Fruit fly (Drosophila melanogaster) whole organism, embryonic: ENCODE data around the gene CG42553.

Experiments used
- ATbp ChIP-seq: fragments of 200-800 bp; sonication (Bioruptor generic); optimal IDR thresholded peaks from 2 replicates; lab custom pipeline; 2017; ENCODE audit warnings: missing biosample characterization, mild to moderate bottlenecking, missing genetic modification characterization, missing genetic modification reagents
- Awh ChIP-seq: fragments of 200-800 bp; sonication (Bioruptor generic); IDR thresholded peaks from 2 replicates; pipeline ENCODE4, ENCODE4 v1.3.6; 2022; ENCODE audit warnings: missing biosample characterization, missing genetic modification characterization
- CG10274 ChIP-seq: fragments of 200-800 bp; sonication (Bioruptor generic); optimal IDR thresholded peaks from 3 replicates; lab custom pipeline; 2017; ENCODE audit warnings: missing biosample characterization, mild to moderate bottlenecking, missing genetic modification characterization
- CG12104 ChIP-seq: fragments of 200-800 bp; sonication (Bioruptor generic); optimal IDR thresholded peaks from 3 replicates; lab custom pipeline; 2016; ENCODE audit warnings: missing biosample characterization, missing genetic modification characterization
- CG13624 ChIP-seq: fragments of 200-800 bp; sonication (Bioruptor generic); optimal IDR thresholded peaks from 2 replicates; lab custom pipeline; 2016; ENCODE audit warnings: missing biosample characterization, missing genetic modification characterization
- CG15514 ChIP-seq: fragments of 200-800 bp; sonication (Bioruptor generic); optimal IDR thresholded peaks from 3 replicates; lab custom pipeline; 2017; ENCODE audit warnings: missing biosample characterization, missing genetic modification characterization, mild to moderate bottlenecking, moderate library complexity, missing genetic modification reagents
- CG17186 ChIP-seq: fragments of 200-800 bp; sonication (Bioruptor generic); optimal IDR thresholded peaks from 3 replicates; lab custom pipeline; 2017; ENCODE audit warnings: missing biosample characterization, missing genetic modification reagents, missing genetic modification characterization
- CG31388 ChIP-seq: fragments of 200-800 bp; sonication (Bioruptor generic); optimal IDR thresholded peaks from 2 replicates; lab custom pipeline; 2016; ENCODE audit warnings: missing biosample characterization, missing genetic modification characterization
- CG32772 ChIP-seq: fragments of 200-800 bp; sonication (Bioruptor generic); IDR thresholded peaks from 2 replicates; pipeline ENCODE4 v1.3.6; 2022; ENCODE audit warnings: missing biosample characterization, missing genetic modification characterization
- CG33557 ChIP-seq: fragments of 200-800 bp; sonication (Bioruptor generic); optimal IDR thresholded peaks from 2 replicates; lab custom pipeline; 2019; ENCODE audit warnings: missing biosample characterization, mild to moderate bottlenecking, missing genetic modification characterization, moderate library complexity
- CG3847 ChIP-seq: fragments of 200-800 bp; sonication (Bioruptor generic); IDR thresholded peaks from 2 replicates; pipeline ENCODE4 v1.3.6; 2022; ENCODE audit warnings: missing biosample characterization, missing genetic modification characterization
- CG4404 ChIP-seq: fragments of 200-800 bp; sonication (Bioruptor generic); IDR thresholded peaks from 2 replicates; pipeline ENCODE4 v1.3.6; 2022; ENCODE audit warnings: missing biosample characterization, missing genetic modification characterization
- CG4707 ChIP-seq: fragments of 200-800 bp; sonication (Bioruptor generic); optimal IDR thresholded peaks from 2 replicates; lab custom pipeline; 2018; ENCODE audit warnings: missing biosample characterization, mild to moderate bottlenecking, missing genetic modification characterization, moderate library complexity
- CoRest ChIP-seq: fragments of 200-800 bp; sonication (Bioruptor generic); optimal IDR thresholded peaks from 3 replicates; lab custom pipeline; 2018; ENCODE audit warnings: missing biosample characterization, mild to moderate bottlenecking, missing genetic modification characterization, moderate library complexity
- Deaf1 ChIP-seq: fragments of 200-800 bp; optimal IDR thresholded peaks from 3 replicates; lab custom pipeline; 2019; ENCODE audit warnings: missing biosample characterization, mild to moderate bottlenecking, missing genetic modification characterization, moderate library complexity
- Dll ChIP-seq: fragments of 200-800 bp; sonication (Bioruptor generic); IDR thresholded peaks from 4 replicates; pipeline ENCODE4 v1.3.6; 2022; ENCODE audit warnings: missing biosample characterization, missing genetic modification characterization; ENCODE audit not compliant: partially characterized antibody
- HLH3B ChIP-seq: fragments of 200-800 bp; sonication (Bioruptor generic); IDR thresholded peaks from 2 replicates; pipeline ENCODE4 v1.3.6; 2022; ENCODE audit warnings: missing biosample characterization, missing genetic modification characterization
- Jarid2 ChIP-seq: fragments of 200-800 bp; sonication (Bioruptor generic); optimal IDR thresholded peaks from 3 replicates; lab custom pipeline; 2017; ENCODE audit warnings: mild to moderate bottlenecking, missing biosample characterization, missing genetic modification reagents, missing genetic modification characterization
- Nf-YC ChIP-seq: fragments of 200-800 bp; optimal IDR thresholded peaks from 3 replicates; lab custom pipeline; 2019; ENCODE audit warnings: missing biosample characterization, mild to moderate bottlenecking, missing genetic modification characterization, moderate library complexity
- PHDP ChIP-seq: fragments of 200-800 bp; sonication (Bioruptor generic); optimal IDR thresholded peaks from 3 replicates; lab custom pipeline; 2018; ENCODE audit warnings: missing biosample characterization, mild to moderate bottlenecking, missing genetic modification characterization, moderate library complexity
- Ssrp ChIP-seq: fragments of 200-800 bp; sonication (Bioruptor generic); optimal IDR thresholded peaks from 2 replicates; lab custom pipeline; 2018; ENCODE audit warnings: missing biosample characterization, mild to moderate bottlenecking, missing genetic modification characterization, moderate library complexity
- Vsx1 ChIP-seq: fragments of 200-800 bp; sonication (Bioruptor generic); optimal IDR thresholded peaks from 2 replicates; lab custom pipeline; 2017; ENCODE audit warnings: missing biosample characterization, mild to moderate bottlenecking, missing genetic modification characterization, missing genetic modification reagents
- ato ChIP-seq: fragments of 200-800 bp; sonication (Bioruptor generic); IDR thresholded peaks from 2 replicates; pipeline ENCODE4 v1.3.6; 2022; ENCODE audit warnings: missing biosample characterization, missing genetic modification characterization; ENCODE audit not compliant: partially characterized antibody
- bigmax ChIP-seq: fragments of 200-800 bp; sonication (Bioruptor generic); optimal IDR thresholded peaks from 2 replicates; lab custom pipeline; 2018; ENCODE audit warnings: missing biosample characterization, mild to moderate bottlenecking, missing genetic modification characterization
- br ChIP-seq: fragments of >200 bp; optimal IDR thresholded peaks from 2 replicates; lab custom pipeline; 2017
- dan ChIP-seq: fragments of 200-800 bp; sonication (Bioruptor generic); IDR thresholded peaks from 2 replicates; pipeline ENCODE4 v1.3.6; 2022; ENCODE audit warnings: missing biosample characterization, missing genetic modification characterization
- dm ChIP-seq: fragments of 200-800 bp; sonication (Bioruptor generic); optimal IDR thresholded peaks from 3 replicates; lab custom pipeline; 2016; ENCODE audit warnings: missing biosample characterization, missing genetic modification characterization
- dysf ChIP-seq: fragments of 200-800 bp; sonication (Bioruptor generic); IDR thresholded peaks from 3 replicates; pipeline ENCODE4 v1.3.6; 2022; ENCODE audit warnings: missing biosample characterization, missing genetic modification characterization
- fd64A ChIP-seq: fragments of 200-800 bp; sonication (Bioruptor generic); optimal IDR thresholded peaks from 3 replicates; lab custom pipeline; 2018; ENCODE audit warnings: missing biosample characterization, mild to moderate bottlenecking, missing genetic modification characterization
- fru ChIP-seq: fragments of >200 bp; optimal IDR thresholded peaks from 2 replicates; lab custom pipeline; 2017
- gfzf ChIP-seq: fragments of 200-800 bp; sonication (Bioruptor generic); optimal IDR thresholded peaks from 2 replicates; lab custom pipeline; 2016; ENCODE audit warnings: missing biosample characterization, mild to moderate bottlenecking, missing genetic modification characterization, moderate library complexity
- grau ChIP-seq: fragments of 200-800 bp; optimal IDR thresholded peaks from 3 replicates; lab custom pipeline; 2019; ENCODE audit warnings: missing biosample characterization, mild to moderate bottlenecking, missing genetic modification characterization, moderate library complexity
- gsb ChIP-seq: fragments of 200-800 bp; sonication (Bioruptor generic); IDR thresholded peaks from 2 replicates; pipeline ENCODE4 v1.3.6; 2022; ENCODE audit warnings: missing biosample characterization, missing genetic modification characterization
- ham ChIP-seq: fragments of 200-800 bp; sonication (Bioruptor generic); IDR thresholded peaks from 2 replicates; pipeline ENCODE4 v1.3.6; 2022; ENCODE audit warnings: missing biosample characterization, missing genetic modification characterization
- klu ChIP-seq: fragments of 200-800 bp; sonication (Bioruptor generic); IDR thresholded peaks from 2 replicates; pipeline ENCODE4 v1.3.6; 2022; ENCODE audit warnings: missing biosample characterization, missing genetic modification characterization
- lola ChIP-seq, 3 experiments: fragments of >200 bp in 2 of 3; fragments of 200-800 bp in 1 of 3; sonication (Bioruptor generic) in 1 of 3; optimal IDR thresholded peaks; 2 replicates each; lab custom pipeline; 2017 to 2019; ENCODE audit warnings: missing biosample characterization in 3 of 3, missing genetic modification characterization in 3 of 3, mild to moderate bottlenecking in 1 of 3, moderate library complexity in 1 of 3
- onecut ChIP-seq: fragments of 200-800 bp; sonication (Bioruptor generic); IDR thresholded peaks from 2 replicates; pipeline ENCODE4 v1.3.6; 2022; ENCODE audit warnings: missing biosample characterization, missing genetic modification characterization
- otp ChIP-seq: fragments of 200-800 bp; sonication (Bioruptor generic); IDR thresholded peaks from 3 replicates; pipeline ENCODE4, ENCODE4 v1.3.6; 2022; ENCODE audit warnings: missing biosample characterization, missing genetic modification characterization
- pan ChIP-seq, 4 experiments: fragments of >200 bp in 3 of 4; fragments of 200-800 bp in 1 of 4; sonication (Bioruptor generic) in 1 of 4; optimal IDR thresholded peaks in 3 of 4; IDR thresholded peaks in 1 of 4; 2 replicates each; pipeline versions ENCODE4 v1.3.6 to Lab custom; 2017 to 2022; ENCODE audit warnings: missing biosample characterization in 2 of 4, missing genetic modification characterization in 2 of 4, mixed read lengths in 1 of 4
- pita ChIP-seq: fragments of 200-800 bp; sonication (Bioruptor generic); optimal IDR thresholded peaks from 2 replicates; lab custom pipeline; 2017; ENCODE audit warnings: missing biosample characterization, mild to moderate bottlenecking, missing genetic modification characterization
- row ChIP-seq: fragments of 200-800 bp; sonication (Bioruptor generic); IDR thresholded peaks from 3 replicates; pipeline ENCODE4 v1.3.6; 2022; ENCODE audit warnings: missing biosample characterization, missing genetic modification characterization
- run ChIP-seq: fragments of 200-800 bp; sonication (Bioruptor generic); optimal IDR thresholded peaks from 3 replicates; lab custom pipeline; 2018; ENCODE audit warnings: missing biosample characterization, mild to moderate bottlenecking, missing genetic modification characterization
- scrt ChIP-seq: fragments of 200-800 bp; sonication (Bioruptor generic); optimal IDR thresholded peaks from 2 replicates; lab custom pipeline; 2018; ENCODE audit warnings: missing biosample characterization, mild to moderate bottlenecking, missing genetic modification characterization, moderate library complexity
- sens ChIP-seq: fragments of 200-800 bp; sonication (Bioruptor generic); peaks from one replicate; lab custom pipeline; 2016; ENCODE audit warnings: missing biosample characterization, missing genetic modification characterization
- seq ChIP-seq: fragments of 200-800 bp; sonication (Bioruptor generic); IDR thresholded peaks from 2 replicates; pipeline ENCODE4 v1.3.6; 2022; ENCODE audit warnings: missing biosample characterization, missing genetic modification characterization
- sr ChIP-seq: fragments of 200-800 bp; sonication (Bioruptor generic); IDR thresholded peaks from 3 replicates; pipeline ENCODE4 v1.3.6; 2022; ENCODE audit warnings: missing biosample characterization, missing genetic modification characterization
- z ChIP-seq: fragments of 200-800 bp; sonication (Bioruptor generic); IDR thresholded peaks from 3 replicates; pipeline ENCODE4 v1.3.6; 2022; ENCODE audit warnings: missing biosample characterization, missing genetic modification characterization
- zen2 ChIP-seq: fragments of 200-800 bp; sonication (Bioruptor generic); IDR thresholded peaks from 3 replicates; pipeline ENCODE4 v1.3.6; 2022; ENCODE audit warnings: missing biosample characterization, missing genetic modification characterization; ENCODE audit not compliant: partially characterized antibody

CG42553 gene

dm6 chr3L:784111-784960 is 49.6 kb upstream of the CG42553 start (continued):
- TF ChIP-seq Jarid2 (no peak), CG15514 (GFP tag; lab: Kevin White, UChicago) (peak; percentile 38), run (tag; lab: Kevin White, UChicago) (no peak), gfzf (GFP tag; lab: Kevin White, UChicago) (no peak), CG17186 (GFP tag; lab: Kevin White, UChicago) (no peak), Nf-YC (tag; lab: Kevin White, UChicago) (no peak), pita (GFP tag; lab: Kevin White, UChicago) (no peak), klu (GFP tag; lab: Robert Waterston, UW) (peak; percentile 54), Ssrp (tag; lab: Kevin White, UChicago) (peak; percentile 58), CG12104 (peak; percentile 15), Dll (GFP tag; lab: Robert Waterston, UW) (no peak), lola (GFP tag; optimal IDR thresholded peaks at IDR 0.05; lab: Kevin White, UChicago) (peak in 1 of 3 experiments; percentile 10), ATbp (GFP tag; lab: Kevin White, UChicago) (peak; percentile 64), dan (GFP tag; lab: Robert Waterston, UW) (no peak), CG10274 (GFP tag; lab: Kevin White, UChicago) (peak; percentile 58), CG13624 (GFP tag; lab: Kevin White, UChicago) (peak; percentile 57), row (GFP tag; lab: Robert Waterston, UW) (peak; percentile 83), Vsx1 (GFP tag; lab: Kevin White, UChicago) (no peak), otp (peak; percentile 69; the same call in 1 of the 3 replicates), HLH3B (GFP tag; lab: Robert Waterston, UW) (peak; percentile 80), CG4707 (peak; percentile 23), CG3847 (peak; percentile 71), ham (GFP tag; lab: Robert Waterston, UW) (no peak), Deaf1 (tag; lab: Kevin White, UChicago) (no peak), CG32772 (peak; percentile 72), grau (peak; percentile 72), scrt (GFP tag; lab: Kevin White, UChicago) (peak; percentile 27), fd64A (GFP tag; lab: Kevin White, UChicago) (peak; percentile 24), CG31388 (GFP tag; lab: Kevin White, UChicago) (peak; percentile 20), sens (GFP tag; lab: Kevin White, UChicago) (peak; percentile 91), CoRest (tag; lab: Kevin White, UChicago) (peak; percentile 71), PHDP (tag; lab: Kevin White, UChicago) (peak; percentile 49), bigmax (GFP tag; lab: Kevin White, UChicago) (peak; percentile 6), pan (optimal IDR thresholded peaks at IDR 0.05; lab: Kevin White, UChicago) (no peak), pan (GFP tag; optimal IDR thresholded peaks at IDR 0.05 in 1 of 2, IDR thresholded peaks at IDR 0.05 in 1 of 2) (peak in 1 of 2 experiments; percentile 81), sr (GFP tag; lab: Robert Waterston, UW) (0 out of 3 replicates have a peak, but pooled peaks have one; percentile 10), dm (GFP tag; lab: Kevin White, UChicago) (peak; percentile 52), gsb (no peak), CG4404 (peak; percentile 27; the same call in 1 of the 2 replicates), fru (lab: Kevin White, UChicago) (no peak), onecut (GFP tag; lab: Robert Waterston, UW) (peak; percentile 54), zen2 (GFP tag; lab: Robert Waterston, UW) (no peak), seq (GFP tag; lab: Robert Waterston, UW) (peak; percentile 74), Awh (GFP tag; lab: Robert Waterston, UW) (peak; percentile 59; the same call in 1 of the 2 replicates), ato (GFP tag; lab: Robert Waterston, UW) (no peak), z (GFP tag; lab: Robert Waterston, UW) (peak; percentile 33; the same call in 1 of the 3 replicates), dysf (GFP tag; lab: Robert Waterston, UW) (peak; percentile 82), br (lab: Kevin White, UChicago) (no peak), CG33557 (GFP tag; lab: Kevin White, UChicago) (no peak)
